Fruit fly (Drosophila melanogaster): ENCODE results near the gene SNF4Agamma.
A peak's percentile ranks its signal among the peaks of the same experiment; 100 is the strongest.

The SNF4Agamma gene

dm6 chr3R:21151090-21151870, 10.7 kb downstream of the SNF4Agamma start (continued):
- TF ChIP-seq Mrtf (GFP tag; IDR thresholded peaks at IDR 0.05) (peak; percentile 27; the same call in 1 of the 3 replicates), CoRest (tag; optimal IDR thresholded peaks at IDR 0.05) (peak; percentile 69), caup (GFP tag; optimal IDR thresholded peaks at IDR 0.05; ENCODE audit: severe bottlenecking) (peak; percentile 55), CG7556 (GFP tag; optimal IDR thresholded peaks at IDR 0.05) (peak; percentile 49), Lim3 (GFP tag; IDR thresholded peaks at IDR 0.05) (no peak), CG10565 (GFP tag; optimal IDR thresholded peaks at IDR 0.05) (no peak), CG12942 (GFP tag; optimal IDR thresholded peaks at IDR 0.05) (peak; percentile 33), CG12299 (tag; optimal IDR thresholded peaks at IDR 0.05) (peak; percentile 26), CG30020 (tag; optimal IDR thresholded peaks at IDR 0.05) (no peak), CG33557 (GFP tag; optimal IDR thresholded peaks at IDR 0.05) (no peak), CG17186 (GFP tag; optimal IDR thresholded peaks at IDR 0.05) (no peak), nom (GFP tag; optimal IDR thresholded peaks at IDR 0.05) (no peak), yki (optimal IDR thresholded peaks at IDR 0.05) (no peak), p53 (GFP tag; optimal IDR thresholded peaks at IDR 0.05) (no peak), CG12236 (GFP tag; optimal IDR thresholded peaks at IDR 0.05) (peak; percentile 19), Hr3 (GFP tag; optimal IDR thresholded peaks at IDR 0.05) (peak; percentile 34), sna (GFP tag; IDR thresholded peaks at IDR 0.05; ENCODE audit: partially characterized antibody) (no peak), Sry-β (GFP tag; optimal IDR thresholded peaks at IDR 0.05) (no peak), CG15011 (GFP tag; optimal IDR thresholded peaks at IDR 0.05) (no peak), CG13296 (GFP tag; optimal IDR thresholded peaks at IDR 0.05) (peak; percentile 44), CG11085 (GFP tag; IDR thresholded peaks at IDR 0.05) (0 out of 2 replicates have a peak, but pooled peaks have one; percentile 14), Stat92E (GFP tag; optimal IDR thresholded peaks at IDR 0.05) (no peak), Abd-B (GFP tag; optimal IDR thresholded peaks at IDR 0.05) (peak; percentile 6), CG10431 (GFP tag; optimal IDR thresholded peaks at IDR 0.05) (no peak), vvl (GFP tag; IDR thresholded peaks at IDR 0.05) (peak; percentile 78), mam (GFP tag; optimal IDR thresholded peaks at IDR 0.05) (peak; percentile 53), CG9609 (GFP tag; optimal IDR thresholded peaks at IDR 0.05) (peak; percentile 6), Gug (GFP tag; IDR thresholded peaks at IDR 0.05) (peak; percentile 7; the same call in 1 of the 4 replicates), gt (GFP tag; IDR thresholded peaks at IDR 0.05) (no peak), gcm (GFP tag; optimal IDR thresholded peaks at IDR 0.05) (peak; percentile 26), CG6765 (GFP tag; optimal IDR thresholded peaks at IDR 0.05) (peak; percentile 32), CG10274 (GFP tag; optimal IDR thresholded peaks at IDR 0.05) (no peak), CG2199 (GFP tag; IDR thresholded peaks at IDR 0.05) (no peak), sima (GFP tag; optimal IDR thresholded peaks at IDR 0.05) (peak; percentile 17), CG12155 (GFP tag; optimal IDR thresholded peaks at IDR 0.05) (peak; percentile 56), CG17912 (GFP tag; optimal IDR thresholded peaks at IDR 0.05) (no peak), CG2712 (tag; optimal IDR thresholded peaks at IDR 0.05) (peak; percentile 68), run (tag; optimal IDR thresholded peaks at IDR 0.05) (no peak), HLHmδ (GFP tag; optimal IDR thresholded peaks at IDR 0.05) (no peak), sisA (GFP tag; IDR thresholded peaks at IDR 0.05) (peak; percentile 52), CG7928 (GFP tag; optimal IDR thresholded peaks at IDR 0.05) (no peak), exex (tag; optimal IDR thresholded peaks at IDR 0.05) (peak; percentile 72), maf-S (GFP tag; optimal IDR thresholded peaks at IDR 0.05) (peak; percentile 2), CG2116 (GFP tag; optimal IDR thresholded peaks at IDR 0.05) (peak; percentile 8), CG31441 (GFP tag; IDR thresholded peaks at IDR 0.05) (peak; percentile 56), onecut (GFP tag; IDR thresholded peaks at IDR 0.05) (no peak), psq (GFP tag; optimal IDR thresholded peaks at IDR 0.05) (no peak), CG31224 (GFP tag; IDR thresholded peaks at IDR 0.05) (peak; percentile 52), Deaf1 (tag; optimal IDR thresholded peaks at IDR 0.05) (peak; percentile 1)
